Worm (Caenorhabditis elegans) whole organism, L4 larva: ENCODE data around the gene gcy-12.

Source experiments
- D1046.2 ChIP-seq: fragments of 200-800 bp; sonication (Bioruptor generic); IDR thresholded peaks from 2 replicates; pipeline ENCODE4 v1.3.6; 2022; ENCODE audit warnings: missing genetic modification characterization, missing compliant biosample characterization
- F26F4.8 ChIP-seq: fragments of 200-800 bp; sonication (Bioruptor generic); conservative IDR thresholded peaks from 2 replicates; pipeline ENCODE4 v1.3.6; 2022; ENCODE audit warnings: missing genetic modification characterization, missing compliant biosample characterization
- R02D3.7 ChIP-seq: fragments of 150-350 bp; sonication (generic microtip); optimal IDR thresholded peaks from 3 replicates; lab custom pipeline; 2014; ENCODE audit warnings: missing biosample characterization, missing genetic modification characterization
- Y48G9A.11 ChIP-seq: fragments of 200-800 bp; sonication (Bioruptor generic); IDR thresholded peaks from 2 replicates; pipeline ENCODE4 v1.3.6; 2022; ENCODE audit warnings: missing genetic modification reagents, missing genetic modification characterization, missing compliant biosample characterization
- ZK546.5 ChIP-seq, 2 experiments: sonication (generic microtip); optimal IDR thresholded peaks; 2 replicates each; lab custom pipeline; 2017; ENCODE audit warnings: missing biosample characterization in 2 of 2, missing genetic modification characterization in 2 of 2
- ama-1 ChIP-seq: fragments of 150-350 bp; optimal IDR thresholded peaks from 2 replicates; lab custom pipeline; 2014; ENCODE audit warnings: inconsistent platforms, mixed read lengths
- ceh-20 ChIP-seq: fragments of 200-800 bp; sonication (Bioruptor generic); IDR thresholded peaks from 2 replicates; pipeline ENCODE4 v1.3.6; 2022; ENCODE audit warnings: missing genetic modification reagents, missing genetic modification characterization, missing compliant biosample characterization
- ceh-28 ChIP-seq: fragments of 150-350 bp; optimal IDR thresholded peaks from 2 replicates; lab custom pipeline; 2014; ENCODE audit warnings: missing biosample characterization, missing genetic modification reagents, missing genetic modification characterization
- ceh-44 ChIP-seq: fragments of 200-800 bp; sonication (Bioruptor generic); IDR thresholded peaks from 2 replicates; pipeline ENCODE4 v1.3.6; 2022; ENCODE audit warnings: missing genetic modification reagents, missing genetic modification characterization, missing compliant biosample characterization
- ceh-82 ChIP-seq: sonication (generic microtip); optimal IDR thresholded peaks from 2 replicates; lab custom pipeline; 2017; ENCODE audit warnings: missing biosample characterization, missing genetic modification characterization
- ces-1 ChIP-seq: fragments of 150-350 bp; sonication (generic microtip); optimal IDR thresholded peaks from 4 replicates; lab custom pipeline; 2014; ENCODE audit warnings: missing biosample characterization, missing genetic modification reagents, missing genetic modification characterization
- ctbp-1 ChIP-seq: fragments of 200-800 bp; sonication (Bioruptor generic); IDR thresholded peaks from 2 replicates; pipeline ENCODE4 v1.3.6; 2022; ENCODE audit warnings: missing genetic modification reagents, missing genetic modification characterization, missing compliant biosample characterization
- daf-16 ChIP-seq, 3 experiments: sonication (generic microtip); optimal IDR thresholded peaks; 2 replicates each; lab custom pipeline; 2016 to 2017; ENCODE audit warnings: missing genetic modification characterization in 3 of 3, missing genetic modification reagents in 3 of 3, mild to moderate bottlenecking in 2 of 3, missing compliant biosample characterization in 2 of 3, missing biosample characterization in 1 of 3, moderate library complexity in 1 of 3
- dmd-9 ChIP-seq: fragments of 200-800 bp; sonication (Bioruptor generic); IDR thresholded peaks from 2 replicates; pipeline ENCODE4 v1.3.6; 2022; ENCODE audit warnings: missing genetic modification reagents, missing genetic modification characterization, missing compliant biosample characterization
- dve-1 ChIP-seq: sonication (generic microtip); optimal IDR thresholded peaks from 2 replicates; lab custom pipeline; 2017; ENCODE audit warnings: antibody characterized with exemption, mild to moderate bottlenecking, missing genetic modification characterization, missing compliant biosample characterization; ENCODE audit not compliant: insufficient read depth
- fkh-10 ChIP-seq: fragments of 150-350 bp; optimal IDR thresholded peaks from 2 replicates; lab custom pipeline; 2014; ENCODE audit warnings: missing biosample characterization, missing genetic modification reagents, missing genetic modification characterization
- hif-1 ChIP-seq, 2 experiments: sonication (generic microtip); optimal IDR thresholded peaks; 2 replicates each; lab custom pipeline; 2016 to 2017; ENCODE audit warnings: missing compliant biosample characterization in 2 of 2, missing genetic modification characterization in 2 of 2, missing genetic modification reagents in 2 of 2, missing genotype in 2 of 2, mild to moderate bottlenecking in 1 of 2
- hlh-30 ChIP-seq: sonication (generic microtip); optimal IDR thresholded peaks from 2 replicates; lab custom pipeline; 2017; ENCODE audit warnings: antibody characterized with exemption, mild to moderate bottlenecking, missing genetic modification characterization, missing compliant biosample characterization; ENCODE audit not compliant: insufficient read depth
- hmg-1.1 ChIP-seq: fragments of 200-800 bp; sonication (Bioruptor generic); IDR thresholded peaks from 2 replicates; pipeline ENCODE4 v1.3.6; 2022; ENCODE audit warnings: missing genetic modification reagents, missing genetic modification characterization, missing compliant biosample characterization
- lim-7 ChIP-seq: fragments of 200-800 bp; sonication (Bioruptor generic); IDR thresholded peaks from 2 replicates; pipeline ENCODE4 v1.3.6; 2022; ENCODE audit warnings: missing genetic modification characterization, missing compliant biosample characterization
- lin-38 ChIP-seq: fragments of 200-800 bp; sonication (Bioruptor generic); IDR thresholded peaks from 2 replicates; pipeline ENCODE4 v1.3.6; 2022; ENCODE audit warnings: missing genetic modification reagents, missing genetic modification characterization, missing compliant biosample characterization
- lir-3 ChIP-seq: sonication (generic microtip); optimal IDR thresholded peaks from 2 replicates; lab custom pipeline; 2016; ENCODE audit warnings: mild to moderate bottlenecking, missing genetic modification characterization, missing compliant biosample characterization
- lsy-2 ChIP-seq, 2 experiments: fragments of 150-350 bp in 1 of 2; sonication (generic microtip) in 1 of 2; optimal IDR thresholded peaks; 2 replicates each; lab custom pipeline; 2014 to 2017; ENCODE audit warnings: missing biosample characterization in 2 of 2, missing genetic modification characterization in 2 of 2
- mdl-1 ChIP-seq, 2 experiments: fragments of 150-350 bp in 1 of 2; sonication (generic microtip) in 1 of 2; optimal IDR thresholded peaks; 2 replicates each; lab custom pipeline; 2014 to 2017; ENCODE audit warnings: missing biosample characterization in 2 of 2, missing genetic modification characterization in 2 of 2
- mep-1 ChIP-seq: fragments of 150-350 bp; sonication (generic microtip); optimal IDR thresholded peaks from 3 replicates; lab custom pipeline; 2014; ENCODE audit warnings: missing biosample characterization, missing genetic modification characterization
- mes-2 ChIP-seq: sonication (generic microtip); optimal IDR thresholded peaks from 2 replicates; lab custom pipeline; 2016; ENCODE audit warnings: missing genotype, mild to moderate bottlenecking, missing genetic modification characterization, missing compliant biosample characterization; ENCODE audit not compliant: poor library complexity, severe bottlenecking
- mxl-2 ChIP-seq: fragments of 200-800 bp; sonication (Bioruptor generic); conservative IDR thresholded peaks from 2 replicates; pipeline ENCODE4 v1.3.6; 2022; ENCODE audit warnings: missing genetic modification reagents, missing genetic modification characterization, missing compliant biosample characterization
- nhr-10 ChIP-seq: fragments of 150-350 bp; optimal IDR thresholded peaks from 2 replicates; lab custom pipeline; 2014; ENCODE audit warnings: missing biosample characterization, missing genetic modification characterization
- nhr-25 ChIP-seq: sonication (generic microtip); optimal IDR thresholded peaks from 2 replicates; lab custom pipeline; 2017; ENCODE audit warnings: missing genetic modification characterization, mild to moderate bottlenecking, missing compliant biosample characterization, antibody characterized with exemption, moderate library complexity, borderline replicate concordance; ENCODE audit not compliant: insufficient read depth
- nhr-28 ChIP-seq: fragments of 150-350 bp; optimal IDR thresholded peaks from 2 replicates; lab custom pipeline; 2014; ENCODE audit warnings: missing biosample characterization, missing genetic modification characterization
- nhr-41 ChIP-seq: fragments of 200-800 bp; sonication (Bioruptor generic); IDR thresholded peaks from 2 replicates; pipeline ENCODE4 v1.3.6; 2022; ENCODE audit warnings: missing genetic modification reagents, missing genetic modification characterization, missing compliant biosample characterization
- nhr-48 ChIP-seq: sonication (generic microtip); optimal IDR thresholded peaks from 2 replicates; lab custom pipeline; 2016; ENCODE audit warnings: mild to moderate bottlenecking, missing genetic modification characterization, missing compliant biosample characterization
- nhr-6 ChIP-seq: fragments of 150-350 bp; optimal IDR thresholded peaks from 2 replicates; lab custom pipeline; 2014; ENCODE audit warnings: missing biosample characterization, missing genetic modification characterization
- nhr-76 ChIP-seq: fragments of 150-350 bp; optimal IDR thresholded peaks from 2 replicates; lab custom pipeline; 2014; ENCODE audit warnings: missing biosample characterization, missing genetic modification characterization
- nhr-77 ChIP-seq: fragments of 150-350 bp; optimal IDR thresholded peaks from 2 replicates; lab custom pipeline; 2014; ENCODE audit warnings: missing biosample characterization, missing genetic modification characterization
- pha-4 ChIP-seq, 2 experiments: fragments of 150-350 bp in 1 of 2; fragments of 200-800 bp in 1 of 2; sonication (Bioruptor generic) in 1 of 2; IDR thresholded peaks in 1 of 2; optimal IDR thresholded peaks in 1 of 2; 2 replicates each; pipeline versions ENCODE4 v1.3.6 to Lab custom; 2014 to 2022; ENCODE audit warnings: missing genetic modification characterization in 2 of 2, missing genetic modification reagents in 2 of 2, missing biosample characterization in 1 of 2, missing compliant biosample characterization in 1 of 2
- php-3 ChIP-seq: fragments of 200-800 bp; sonication (Bioruptor generic); IDR thresholded peaks from 2 replicates; pipeline ENCODE4 v1.3.6; 2022; ENCODE audit warnings: missing genetic modification reagents, missing genetic modification characterization, missing compliant biosample characterization
- rbr-2 ChIP-seq: sonication (generic microtip); optimal IDR thresholded peaks from 2 replicates; lab custom pipeline; 2016; ENCODE audit warnings: missing genotype, missing genetic modification characterization, missing compliant biosample characterization
- spr-3 ChIP-seq: fragments of 200-800 bp; sonication (Bioruptor generic); optimal IDR thresholded peaks from 2 replicates; lab custom pipeline; 2018; ENCODE audit warnings: mild to moderate bottlenecking, missing genetic modification characterization, missing compliant biosample characterization
- tra-1 ChIP-seq: fragments of 200-800 bp; sonication (Bioruptor generic); IDR thresholded peaks from 2 replicates; pipeline ENCODE4 v1.3.6; 2022; ENCODE audit warnings: missing genetic modification reagents, missing genetic modification characterization, missing compliant biosample characterization
- unc-62 ChIP-seq, 3 experiments: fragments of 150-350 bp in 1 of 3; sonication (generic microtip); optimal IDR thresholded peaks in 2 of 3; peaks in 1 of 3; 1 replicate in 1 of 3; 2 replicates in 2 of 3; lab custom pipeline; 2014 to 2017; ENCODE audit warnings: missing biosample characterization in 3 of 3, missing genetic modification characterization in 3 of 3, missing genetic modification reagents in 3 of 3, missing genotype in 1 of 3
- zag-1 ChIP-seq: fragments of 150-350 bp; optimal IDR thresholded peaks from 2 replicates; lab custom pipeline; 2014; ENCODE audit warnings: missing biosample characterization, missing genetic modification characterization
- zfp-3 ChIP-seq: fragments of 200-800 bp; sonication (Bioruptor generic); conservative IDR thresholded peaks from 2 replicates; pipeline ENCODE4 v1.3.6; 2022; ENCODE audit warnings: missing genetic modification reagents, missing genetic modification characterization, missing compliant biosample characterization
- zip-11 ChIP-seq: fragments of 200-800 bp; sonication (Bioruptor generic); IDR thresholded peaks from 2 replicates; pipeline ENCODE4 v1.3.6; 2022; ENCODE audit warnings: missing genetic modification characterization, missing compliant biosample characterization

Gene gcy-12

ce11 chrII:5276736-5277135 is 35.1 kb upstream of the gcy-12 start:
- no peak for TF ChIP-seq lim-7
- peak; percentile 38; the same call in 1 of the 2 replicates for TF ChIP-seq ctbp-1 (GFP tag; lab: Robert Waterston, UW)
- TF ChIP-seq nhr-76 (tag; lab: Kevin White, UChicago) = no peak
- TF ChIP-seq hmg-1.1 (GFP tag; lab: Robert Waterston, UW) = peak; percentile 49; the same call in 1 of the 2 replicates
- TF ChIP-seq hif-1 (tag; optimal IDR thresholded peaks at IDR 0.05; lab: Kevin White, UChicago) = peak in 1 of 2 experiments; percentile 39
- TF ChIP-seq ZK546.5 (tag; optimal IDR thresholded peaks at IDR 0.05; lab: Kevin White, UChicago) = no peak
- TF ChIP-seq unc-62 (GFP tag; optimal IDR thresholded peaks at IDR 0.05 in 1 of 2; lab: Kevin White, UChicago) = peak in 1 of 2 experiments; percentile 98
- TF ChIP-seq unc-62 (tag; optimal IDR thresholded peaks at IDR 0.05; lab: Kevin White, UChicago) = peak; percentile 14
- TF ChIP-seq hlh-30 (tag; lab: Kevin White, UChicago) = peak; percentile 21
- no peak for TF ChIP-seq ces-1
- TF ChIP-seq rbr-2 (tag; lab: Kevin White, UChicago) = peak; percentile 51
- TF ChIP-seq mxl-2 (GFP tag; lab: Robert Waterston, UW) = no peak
- peak; percentile 89 for TF ChIP-seq fkh-10
- no peak for TF ChIP-seq nhr-6 (tag; lab: Kevin White, UChicago)
- peak in 1 of 2 experiments; percentile 67 for TF ChIP-seq mdl-1 (tag; optimal IDR thresholded peaks at IDR 0.05; lab: Kevin White, UChicago)
- peak; percentile 34 for TF ChIP-seq mep-1 (tag; lab: Kevin White, UChicago)
- TF ChIP-seq spr-3 (GFP tag; lab: Kevin White, UChicago) = no peak
- peak in 1 of 2 experiments; percentile 54 for TF ChIP-seq lsy-2 (tag; optimal IDR thresholded peaks at IDR 0.05; lab: Kevin White, UChicago)
- TF ChIP-seq nhr-28 (tag; lab: Kevin White, UChicago) = no peak
- TF ChIP-seq ceh-20 (GFP tag; lab: Robert Waterston, UW) = 0 out of 2 replicates have a peak, but pooled peaks have one; percentile 39
- TF ChIP-seq, all 104 proteins: peak for 11

DNA sequence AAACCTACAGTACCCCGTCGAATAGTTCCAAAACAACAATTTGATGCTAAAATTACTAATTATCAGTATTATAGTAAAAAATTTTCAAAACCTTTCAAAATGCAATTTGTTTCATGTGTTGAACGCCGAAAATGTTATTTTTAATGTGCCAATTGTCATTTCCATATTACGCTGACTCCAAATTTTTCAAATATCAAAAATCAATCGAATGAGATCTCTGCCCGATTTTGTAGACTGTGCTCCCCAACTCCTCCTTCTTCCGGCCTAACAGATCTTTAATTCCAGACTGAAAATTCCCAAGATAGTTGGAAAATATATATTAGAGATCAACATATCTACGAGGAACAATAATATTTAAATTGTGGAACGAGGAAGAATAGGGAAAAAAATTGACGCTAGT is 34.1 kb upstream of the gcy-12 start:
- peak; percentile 25 for TF ChIP-seq dve-1
- no peak for TF ChIP-seq lin-38 (GFP tag; lab: Robert Waterston, UW)
- no peak for TF ChIP-seq dmd-9 (GFP tag; lab: Robert Waterston, UW)
- TF ChIP-seq pha-4 (GFP tag; IDR thresholded peaks at IDR 0.05; lab: Robert Waterston, UW) = no peak
- no peak for TF ChIP-seq pha-4 (tag; optimal IDR thresholded peaks at IDR 0.05; lab: Kevin White, UChicago)
- TF ChIP-seq nhr-25 (tag; lab: Kevin White, UChicago) = no peak
- TF ChIP-seq F26F4.8 (GFP tag; lab: Robert Waterston, UW) = no peak
- TF ChIP-seq nhr-48 (tag; lab: Kevin White, UChicago) = no peak
- TF ChIP-seq D1046.2 = no peak
- no peak for TF ChIP-seq mxl-2 (GFP tag; lab: Robert Waterston, UW)
- TF ChIP-seq R02D3.7 (tag; lab: Kevin White, UChicago) = no peak
- no peak for TF ChIP-seq ceh-82 (tag; lab: Kevin White, UChicago)
- peak; percentile 26 for TF ChIP-seq nhr-77 (tag; lab: Kevin White, UChicago)
- no peak for TF ChIP-seq nhr-6 (tag; lab: Kevin White, UChicago)
- peak; percentile 25 for TF ChIP-seq ama-1 (lab: Kevin White, UChicago)
- TF ChIP-seq php-3 (GFP tag; lab: Robert Waterston, UW) = no peak
- peak; percentile 82 for TF ChIP-seq zfp-3 (GFP tag; lab: Robert Waterston, UW)
- no peak for TF ChIP-seq ceh-28 (tag; lab: Kevin White, UChicago)
- TF ChIP-seq nhr-41 (GFP tag; lab: Robert Waterston, UW) = no peak

ce11 chrII:5281137-5281536 is 30.7 kb upstream of the gcy-12 start:
- TF ChIP-seq R02D3.7 (tag; lab: Kevin White, UChicago) (no peak), hif-1 (tag; optimal IDR thresholded peaks at IDR 0.05; lab: Kevin White, UChicago) (peak in 1 of 2 experiments; percentile 61), ceh-44 (GFP tag; lab: Robert Waterston, UW) (no peak), nhr-10 (peak; percentile 57), dve-1 (peak; percentile 95), nhr-76 (tag; lab: Kevin White, UChicago) (no peak), daf-16 (GFP tag; optimal IDR thresholded peaks at IDR 0.05; lab: Kevin White, UChicago) (no peak), daf-16 (tag; optimal IDR thresholded peaks at IDR 0.05; lab: Kevin White, UChicago) (peak; percentile 79), zag-1 (tag; lab: Kevin White, UChicago) (no peak), mxl-2 (GFP tag; lab: Robert Waterston, UW) (no peak), zip-11 (GFP tag; lab: Robert Waterston, UW) (no peak), Y48G9A.11 (GFP tag; lab: Robert Waterston, UW) (no peak), hlh-30 (tag; lab: Kevin White, UChicago) (peak; percentile 37), tra-1 (peak; percentile 4; the same call in 1 of the 2 replicates), mes-2 (tag; lab: Kevin White, UChicago) (peak; percentile 29), lir-3 (tag; lab: Kevin White, UChicago) (no peak), nhr-6 (tag; lab: Kevin White, UChicago) (no peak), nhr-28 (tag; lab: Kevin White, UChicago) (peak; percentile 84)
